Worm (Caenorhabditis elegans): Measurements from ENCODE around the gene W01C8.1.

W01C8.1 gene

ce11 chrX:5659614-5660013 is 32.6 kb upstream of the W01C8.1 start, which contains the start of gene T22B7.22:
T22B7.22 (plus strand) TSS chrX:5659967.
- TF ChIP-seq ztf-11 (tag; optimal IDR thresholded peaks at IDR 0.05), result no peak
- peak; percentile 83 for TF ChIP-seq nhr-25 (tag; optimal IDR thresholded peaks at IDR 0.05)
- no peak for TF ChIP-seq nhr-28 (tag; optimal IDR thresholded peaks at IDR 0.05)
- peak; percentile 28 for TF ChIP-seq nhr-43 (tag; optimal IDR thresholded peaks at IDR 0.05; ENCODE audit: poor library complexity, severe bottlenecking)
- no peak for TF ChIP-seq nhr-11 (tag; optimal IDR thresholded peaks at IDR 0.05)
- TF ChIP-seq daf-12 (tag; optimal IDR thresholded peaks at IDR 0.05), result no peak
- no peak for TF ChIP-seq unc-62 (GFP tag; optimal IDR thresholded peaks at IDR 0.05)

DNA sequence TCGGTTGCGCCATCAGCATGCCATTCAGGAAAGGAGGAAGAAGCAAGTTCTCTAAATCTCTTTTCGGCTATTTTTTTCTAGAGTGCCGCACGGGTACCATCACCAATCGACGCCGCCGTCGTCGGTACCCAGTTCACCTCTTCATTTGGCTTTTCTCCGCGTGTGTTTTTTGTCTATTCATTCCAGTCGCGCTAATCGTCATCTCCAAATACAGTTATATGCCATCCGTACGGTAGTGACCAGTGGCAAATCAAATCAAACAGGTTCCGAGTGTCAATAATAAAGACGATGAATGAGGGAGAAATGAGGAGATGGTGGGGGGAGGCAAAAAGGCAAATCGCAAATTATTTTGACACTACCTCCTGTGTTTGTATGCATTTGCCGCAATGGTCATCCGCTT is 31.0 kb upstream of the W01C8.1 start:
- TF ChIP-seq skn-1 (tag; optimal IDR thresholded peaks at IDR 0.05) (no peak), nhr-25 (tag; optimal IDR thresholded peaks at IDR 0.05) (peak; percentile 70)

- TF ChIP-seq mdl-1 (tag; optimal IDR thresholded peaks at IDR 0.05) (no peak), zag-1 (tag; optimal IDR thresholded peaks at IDR 0.05) (no peak), ceh-16 (tag; optimal IDR thresholded peaks at IDR 0.05) (no peak), daf-12 (tag; optimal IDR thresholded peaks at IDR 0.05) (no peak), elt-1 (tag; optimal IDR thresholded peaks at IDR 0.05) (no peak), nhr-77 (tag; optimal IDR thresholded peaks at IDR 0.05) (no peak), elt-3 (tag; optimal IDR thresholded peaks at IDR 0.05) (no peak), fkh-2 (tag; optimal IDR thresholded peaks at IDR 0.05) (no peak), lsy-12 (tag; optimal IDR thresholded peaks at IDR 0.05) (no peak), fkh-10 (GFP tag; optimal IDR thresholded peaks at IDR 0.05) (no peak), unc-39 (tag; optimal IDR thresholded peaks at IDR 0.05) (no peak)
Measured at ce11 chrX:5663537-5663936, 28.7 kb upstream of the W01C8.1 start, which contains the start of gene egl-13. egl-13 (plus strand) TSS chrX:5663837.

DNA sequence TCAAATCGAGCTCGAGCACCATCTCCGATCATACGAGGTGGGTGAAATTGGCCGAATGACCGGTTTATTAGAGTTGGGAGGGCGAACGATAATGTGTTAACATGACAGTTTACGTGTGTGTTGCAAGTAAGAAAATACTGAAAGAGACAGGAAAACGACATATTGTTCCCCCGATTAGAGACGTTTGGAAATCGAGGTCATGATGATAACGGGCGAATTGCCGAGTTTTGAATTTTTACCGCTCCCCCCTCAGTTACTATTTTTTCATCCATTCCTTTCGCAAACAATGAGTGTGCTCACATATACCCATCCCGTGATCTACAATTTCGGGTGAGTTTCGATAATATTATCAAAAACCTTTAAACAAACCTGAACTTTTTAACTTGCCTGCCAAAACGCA is 22.5 kb upstream of the W01C8.1 start:
- TF ChIP-seq ceh-28 (tag; optimal IDR thresholded peaks at IDR 0.05) (no peak), pha-4 (tag; optimal IDR thresholded peaks at IDR 0.05) (peak; percentile 41), jun-1 (tag; optimal IDR thresholded peaks at IDR 0.05) (peak; percentile 17), elt-2 (tag; optimal IDR thresholded peaks at IDR 0.05) (peak; percentile 82), nhr-23 (tag; optimal IDR thresholded peaks at IDR 0.05) (no peak), pqm-1 (tag; optimal IDR thresholded peaks at IDR 0.05) (peak; percentile 45)

- TF ChIP-seq elt-2 (tag; optimal IDR thresholded peaks at IDR 0.05), result peak; percentile 56
- TF ChIP-seq mdl-1 (tag; optimal IDR thresholded peaks at IDR 0.05), result no peak
- TF ChIP-seq pqm-1 (tag; optimal IDR thresholded peaks at IDR 0.05), result peak; percentile 37
- no peak for TF ChIP-seq unc-39 (tag; optimal IDR thresholded peaks at IDR 0.05)
- no peak for TF ChIP-seq snpc-4 (tag; optimal IDR thresholded peaks at IDR 0.05)
Measured at ce11 chrX:5670829-5671228, 21.4 kb upstream of the W01C8.1 start.

DNA sequence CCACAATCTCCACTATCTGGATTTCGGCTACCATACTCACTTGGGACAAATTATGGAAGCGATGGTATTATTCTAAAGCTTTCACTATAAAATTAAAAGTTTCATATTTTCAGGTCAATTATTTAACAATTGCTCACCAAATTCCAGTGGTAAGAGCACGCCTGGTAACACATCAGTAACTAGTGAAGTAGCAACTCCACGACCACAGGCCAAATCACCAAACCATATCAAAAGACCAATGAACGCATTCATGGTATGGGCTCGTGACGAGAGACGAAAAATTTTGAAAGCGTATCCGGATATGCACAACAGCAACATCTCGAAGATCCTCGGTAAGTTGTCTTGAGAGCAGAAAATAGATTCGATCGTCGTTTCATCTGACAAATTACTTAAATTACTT is 19.6 kb upstream of the W01C8.1 start:
- TF ChIP-seq nhr-77 (tag; optimal IDR thresholded peaks at IDR 0.05) (no peak), daf-12 (tag; optimal IDR thresholded peaks at IDR 0.05) (no peak), nhr-28 (tag; optimal IDR thresholded peaks at IDR 0.05) (no peak), nfya-1 (tag; optimal IDR thresholded peaks at IDR 0.05; ENCODE audit: insufficient read depth) (no peak), ceh-82 (tag; optimal IDR thresholded peaks at IDR 0.05) (no peak), pqm-1 (tag; optimal IDR thresholded peaks at IDR 0.05) (no peak), skn-1 (tag; optimal IDR thresholded peaks at IDR 0.05) (no peak), tbx-2 (tag; optimal IDR thresholded peaks at IDR 0.05) (no peak), nhr-23 (tag; optimal IDR thresholded peaks at IDR 0.05) (no peak)

DNA sequence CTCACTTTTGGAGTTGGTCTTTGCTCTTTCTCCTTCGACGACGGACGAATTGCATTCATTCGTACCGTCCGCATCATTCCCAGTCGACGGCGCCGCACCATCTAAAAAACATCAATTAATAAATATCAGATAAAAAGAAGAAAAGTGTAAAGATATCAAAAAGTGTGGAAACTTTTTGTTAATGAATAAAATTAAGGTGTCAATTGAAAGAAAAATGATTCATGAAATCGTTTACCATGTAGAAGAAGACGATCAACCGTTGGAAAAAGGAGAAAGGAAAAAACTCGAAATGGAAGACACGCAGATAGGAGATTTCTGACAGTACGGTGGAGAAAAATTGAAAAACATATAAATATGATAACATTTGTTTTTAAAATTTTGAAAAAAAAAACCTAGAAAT is 12.1 kb upstream of the W01C8.1 start, which contains the start of gene set-19:
Gene set-19 (minus strand): TSS at position 101 of the 400 bp plus-strand sequence.
- TF ChIP-seq lsy-12 (tag; optimal IDR thresholded peaks at IDR 0.05) (no peak), lin-15B (tag; optimal IDR thresholded peaks at IDR 0.05) (no peak), ztf-11 (tag; optimal IDR thresholded peaks at IDR 0.05) (no peak), elt-1 (tag; optimal IDR thresholded peaks at IDR 0.05) (no peak), nhr-23 (tag; optimal IDR thresholded peaks at IDR 0.05) (no peak), nhr-11 (tag; optimal IDR thresholded peaks at IDR 0.05) (no peak), fkh-2 (tag; optimal IDR thresholded peaks at IDR 0.05) (no peak), nfya-1 (tag; optimal IDR thresholded peaks at IDR 0.05; ENCODE audit: insufficient read depth) (no peak), ceh-9 (tag; optimal IDR thresholded peaks at IDR 0.05) (no peak), nhr-237 (tag; optimal IDR thresholded peaks at IDR 0.05) (no peak), ceh-28 (tag; optimal IDR thresholded peaks at IDR 0.05) (no peak), lin-39 (tag; optimal IDR thresholded peaks at IDR 0.05) (no peak), ZK546.5 (tag; optimal IDR thresholded peaks at IDR 0.05) (no peak), mdl-1 (tag; optimal IDR thresholded peaks at IDR 0.05) (no peak), nhr-76 (tag; optimal IDR thresholded peaks at IDR 0.05) (no peak), jun-1 (tag; optimal IDR thresholded peaks at IDR 0.05) (no peak), pha-4 (tag; optimal IDR thresholded peaks at IDR 0.05) (no peak), unc-62 (GFP tag; optimal IDR thresholded peaks at IDR 0.05) (no peak)
